Fruit fly (Drosophila melanogaster) whole organism, embryonic: ENCODE data around the gene mAChR-C.

ENCODE experiments used
- Abd-B ChIP-seq: fragments of 200-800 bp; sonication (Bioruptor generic); optimal IDR thresholded peaks from 2 replicates; lab custom pipeline; 2018; ENCODE audit warnings: missing biosample characterization, mild to moderate bottlenecking, missing genetic modification characterization, moderate library complexity
- Atf3 ChIP-seq: fragments of 200-800 bp; sonication (Bioruptor generic); optimal IDR thresholded peaks from 3 replicates; lab custom pipeline; 2016; ENCODE audit warnings: missing biosample characterization, missing genetic modification characterization
- Awh ChIP-seq: fragments of 200-800 bp; sonication (Bioruptor generic); IDR thresholded peaks from 2 replicates; pipeline ENCODE4, ENCODE4 v1.3.6; 2022; ENCODE audit warnings: missing biosample characterization, missing genetic modification characterization
- CG11723 ChIP-seq: fragments of 200-800 bp; sonication (Bioruptor generic); optimal IDR thresholded peaks from 2 replicates; lab custom pipeline; 2017; ENCODE audit warnings: missing biosample characterization, mild to moderate bottlenecking, missing genetic modification characterization
- CG12219 ChIP-seq: fragments of 200-800 bp; sonication (Bioruptor generic); optimal IDR thresholded peaks from 3 replicates; lab custom pipeline; 2018; ENCODE audit warnings: missing biosample characterization, mild to moderate bottlenecking, missing genetic modification characterization
- CG12391 ChIP-seq: fragments of 200-800 bp; sonication (Bioruptor generic); optimal IDR thresholded peaks from 3 replicates; lab custom pipeline; 2018; ENCODE audit warnings: missing biosample characterization, mild to moderate bottlenecking, missing genetic modification characterization, moderate library complexity
- CG12942 ChIP-seq: fragments of 200-800 bp; sonication (Bioruptor generic); optimal IDR thresholded peaks from 3 replicates; lab custom pipeline; 2016; ENCODE audit warnings: missing biosample characterization, missing genetic modification characterization
- CG13296 ChIP-seq: fragments of 200-800 bp; sonication (Bioruptor generic); optimal IDR thresholded peaks from 3 replicates; lab custom pipeline; 2018; ENCODE audit warnings: missing biosample characterization, mild to moderate bottlenecking, missing genetic modification characterization
- CG1603 ChIP-seq: fragments of 200-800 bp; sonication (Bioruptor generic); optimal IDR thresholded peaks from 2 replicates; lab custom pipeline; 2019; ENCODE audit warnings: missing biosample characterization, mild to moderate bottlenecking, missing genetic modification characterization, moderate library complexity
- CG16863 ChIP-seq: fragments of 200-800 bp; sonication (Bioruptor generic); optimal IDR thresholded peaks from 3 replicates; lab custom pipeline; 2016; ENCODE audit warnings: missing biosample characterization, missing genetic modification characterization
- CG33213 ChIP-seq: fragments of 200-800 bp; sonication (Bioruptor generic); optimal IDR thresholded peaks from 3 replicates; lab custom pipeline; 2016; ENCODE audit warnings: missing biosample characterization, missing genetic modification characterization
- CG3407 ChIP-seq: fragments of 200-800 bp; sonication (Bioruptor generic); optimal IDR thresholded peaks from 2 replicates; lab custom pipeline; 2018; ENCODE audit warnings: missing biosample characterization, mild to moderate bottlenecking, missing genetic modification characterization
- CG3726 ChIP-seq: fragments of 200-800 bp; sonication (Bioruptor generic); IDR thresholded peaks from 3 replicates; pipeline ENCODE4, ENCODE4 v1.3.6; 2022; ENCODE audit warnings: missing biosample characterization, missing genetic modification characterization
- CG3847 ChIP-seq: fragments of 200-800 bp; sonication (Bioruptor generic); IDR thresholded peaks from 2 replicates; pipeline ENCODE4 v1.3.6; 2022; ENCODE audit warnings: missing biosample characterization, missing genetic modification characterization
- CG42726 ChIP-seq: fragments of 200-800 bp; sonication (Bioruptor generic); IDR thresholded peaks from 2 replicates; pipeline ENCODE4 v1.3.6; 2022; ENCODE audit warnings: missing biosample characterization, missing genetic modification characterization; ENCODE audit not compliant: partially characterized antibody
- CG4854 ChIP-seq: fragments of 200-800 bp; sonication (Bioruptor generic); optimal IDR thresholded peaks from 2 replicates; lab custom pipeline; 2016; ENCODE audit warnings: missing biosample characterization, missing genetic modification characterization, inconsistent platforms
- CG6854 ChIP-seq: fragments of 200-800 bp; sonication (Bioruptor generic); optimal IDR thresholded peaks from 3 replicates; lab custom pipeline; 2017; ENCODE audit warnings: missing biosample characterization, mild to moderate bottlenecking, missing genetic modification characterization
- CG7745 ChIP-seq: fragments of 200-800 bp; sonication (Bioruptor generic); optimal IDR thresholded peaks from 2 replicates; lab custom pipeline; 2018; ENCODE audit warnings: missing biosample characterization, mild to moderate bottlenecking, missing genetic modification characterization, moderate library complexity
- CG8359 ChIP-seq: fragments of 200-800 bp; sonication (Bioruptor generic); optimal IDR thresholded peaks from 2 replicates; lab custom pipeline; 2017; ENCODE audit warnings: missing biosample characterization, mild to moderate bottlenecking, missing genetic modification characterization, borderline replicate concordance
- CG8765 ChIP-seq: fragments of 200-800 bp; sonication (Bioruptor generic); IDR thresholded peaks from 2 replicates; pipeline ENCODE4 v1.3.6; 2022; ENCODE audit warnings: missing biosample characterization, missing genetic modification characterization
- Hr78 ChIP-seq, 2 experiments: fragments of 200-800 bp in 1 of 2; fragments of >200 bp in 1 of 2; sonication (Bioruptor generic) in 1 of 2; optimal IDR thresholded peaks; 2 replicates each; lab custom pipeline; 2017 to 2019; ENCODE audit warnings: missing biosample characterization in 2 of 2, missing genetic modification characterization in 2 of 2, mild to moderate bottlenecking in 1 of 2, moderate library complexity in 1 of 2
- MBD-R2 ChIP-seq: fragments of 200-800 bp; sonication (Bioruptor generic); IDR thresholded peaks from 2 replicates; pipeline ENCODE4 v1.3.6; 2022; ENCODE audit warnings: missing biosample characterization, missing genetic modification characterization
- MESR4 ChIP-seq: fragments of 200-800 bp; sonication (Bioruptor generic); optimal IDR thresholded peaks from 2 replicates; lab custom pipeline; 2018; ENCODE audit warnings: missing biosample characterization, mild to moderate bottlenecking, missing genetic modification characterization, moderate library complexity
- NC2β ChIP-seq: fragments of 200-800 bp; sonication (Bioruptor generic); optimal IDR thresholded peaks from 2 replicates; lab custom pipeline; 2016; ENCODE audit warnings: missing biosample characterization, missing genetic modification characterization
- Oaz ChIP-seq: fragments of 200-800 bp; sonication (Bioruptor generic); IDR thresholded peaks from 2 replicates; pipeline ENCODE4 v1.3.6; 2022; ENCODE audit warnings: missing biosample characterization, missing genetic modification characterization
- Opbp ChIP-seq: fragments of 200-800 bp; sonication (Bioruptor generic); IDR thresholded peaks from 3 replicates; pipeline ENCODE4 v1.3.6; 2022; ENCODE audit warnings: missing biosample characterization, missing genetic modification characterization; ENCODE audit not compliant: partially characterized antibody
- Optix ChIP-seq: fragments of 200-800 bp; sonication (Bioruptor generic); IDR thresholded peaks from 3 replicates; pipeline ENCODE4 v1.3.6; 2022; ENCODE audit warnings: missing biosample characterization, missing genetic modification characterization
- PHDP ChIP-seq: fragments of 200-800 bp; sonication (Bioruptor generic); optimal IDR thresholded peaks from 3 replicates; lab custom pipeline; 2018; ENCODE audit warnings: missing biosample characterization, mild to moderate bottlenecking, missing genetic modification characterization, moderate library complexity
- Rfx ChIP-seq: fragments of 200-800 bp; sonication (Bioruptor generic); IDR thresholded peaks from 2 replicates; pipeline ENCODE4 v1.3.6; 2022; ENCODE audit warnings: missing biosample characterization, missing genetic modification characterization
- Sox102F ChIP-seq: fragments of 200-800 bp; sonication (Bioruptor generic); optimal IDR thresholded peaks from 2 replicates; lab custom pipeline; 2018; ENCODE audit warnings: missing biosample characterization, mild to moderate bottlenecking, missing genetic modification characterization, moderate library complexity
- bowl ChIP-seq: fragments of 200-800 bp; sonication (Bioruptor generic); IDR thresholded peaks from 2 replicates; pipeline ENCODE4 v1.3.6; 2022; ENCODE audit warnings: missing biosample characterization, missing genetic modification characterization
- cato ChIP-seq: fragments of 200-800 bp; sonication (Bioruptor generic); optimal IDR thresholded peaks from 2 replicates; lab custom pipeline; 2016; ENCODE audit warnings: missing biosample characterization, missing genetic modification characterization, borderline replicate concordance
- chn ChIP-seq: fragments of 200-800 bp; sonication (Bioruptor generic); optimal IDR thresholded peaks from 2 replicates; lab custom pipeline; 2016; ENCODE audit warnings: missing biosample characterization, missing genetic modification characterization
- dan ChIP-seq: fragments of 200-800 bp; sonication (Bioruptor generic); IDR thresholded peaks from 2 replicates; pipeline ENCODE4 v1.3.6; 2022; ENCODE audit warnings: missing biosample characterization, missing genetic modification characterization
- disco-r ChIP-seq: fragments of 200-800 bp; sonication (Bioruptor generic); optimal IDR thresholded peaks from 2 replicates; lab custom pipeline; 2016; ENCODE audit warnings: missing biosample characterization, missing genetic modification characterization
- emc ChIP-seq: fragments of 200-800 bp; sonication (Bioruptor generic); optimal IDR thresholded peaks from 2 replicates; lab custom pipeline; 2016; ENCODE audit warnings: missing biosample characterization, missing genetic modification characterization
- fu2 ChIP-seq: fragments of 200-800 bp; sonication (Bioruptor generic); optimal IDR thresholded peaks from 2 replicates; lab custom pipeline; 2016; ENCODE audit warnings: missing biosample characterization, missing genetic modification characterization
- grn ChIP-seq: fragments of 200-800 bp; sonication (Bioruptor generic); optimal IDR thresholded peaks from 3 replicates; lab custom pipeline; 2017; ENCODE audit warnings: missing biosample characterization, missing genetic modification characterization
- hkb ChIP-seq, 2 experiments: fragments of 200-800 bp in 1 of 2; fragments of >200 bp in 1 of 2; sonication (Bioruptor generic) in 1 of 2; IDR thresholded peaks in 1 of 2; optimal IDR thresholded peaks in 1 of 2; 2 replicates each; pipeline versions ENCODE4 v1.3.6 to Lab custom; 2017 to 2022; ENCODE audit warnings: missing biosample characterization in 1 of 2, missing genetic modification characterization in 1 of 2
- lab ChIP-seq: fragments of 200-800 bp; sonication (Bioruptor generic); optimal IDR thresholded peaks from 3 replicates; lab custom pipeline; 2017; ENCODE audit warnings: missing biosample characterization, missing genetic modification characterization, mild to moderate bottlenecking, moderate library complexity, missing genetic modification reagents
- lmd ChIP-seq: fragments of 200-800 bp; sonication (Bioruptor generic); IDR thresholded peaks from 2 replicates; pipeline ENCODE4 v1.3.6; 2022; ENCODE audit warnings: missing biosample characterization, missing genetic modification characterization
- nerfin-2 ChIP-seq: fragments of 200-800 bp; sonication (Bioruptor generic); IDR thresholded peaks from 2 replicates; pipeline ENCODE4 v1.3.6; 2022; ENCODE audit warnings: missing biosample characterization, missing genetic modification characterization; ENCODE audit not compliant: partially characterized antibody
- pros ChIP-seq: fragments of 200-800 bp; sonication (Bioruptor generic); optimal IDR thresholded peaks from 3 replicates; lab custom pipeline; 2019; ENCODE audit warnings: missing biosample characterization, mild to moderate bottlenecking, missing genetic modification characterization, moderate library complexity
- pzg ChIP-seq: fragments of 200-800 bp; sonication (Bioruptor generic); optimal IDR thresholded peaks from 3 replicates; lab custom pipeline; 2018; ENCODE audit warnings: missing biosample characterization, mild to moderate bottlenecking, missing genetic modification characterization, moderate library complexity
- run ChIP-seq: fragments of 200-800 bp; sonication (Bioruptor generic); optimal IDR thresholded peaks from 3 replicates; lab custom pipeline; 2018; ENCODE audit warnings: missing biosample characterization, mild to moderate bottlenecking, missing genetic modification characterization
- sens ChIP-seq: fragments of 200-800 bp; sonication (Bioruptor generic); peaks from one replicate; lab custom pipeline; 2016; ENCODE audit warnings: missing biosample characterization, missing genetic modification characterization
- sens-2 ChIP-seq: fragments of 200-800 bp; sonication (Bioruptor generic); IDR thresholded peaks from 2 replicates; pipeline ENCODE4 v1.3.6; 2022; ENCODE audit warnings: missing biosample characterization, missing genetic modification characterization
- vfl ChIP-seq: fragments of 200-800 bp; sonication (Bioruptor generic); optimal IDR thresholded peaks from 2 replicates; lab custom pipeline; 2016; ENCODE audit warnings: missing biosample characterization, missing genetic modification characterization

Gene mAChR-C

dm6 chrX:6863289-6863938 is 30.9 kb upstream of the mAChR-C start, which contains the start of gene CG43736 (continued):
- TF ChIP-seq lab: peak; percentile 98
- peak; percentile 80 for TF ChIP-seq Atf3 (GFP tag; lab: Kevin White, UChicago)
- peak; percentile 89 for TF ChIP-seq fu2
- peak; percentile 91 for TF ChIP-seq CG3407 (GFP tag; lab: Kevin White, UChicago)
- no peak for TF ChIP-seq hkb (optimal IDR thresholded peaks at IDR 0.05; lab: Kevin White, UChicago)
- TF ChIP-seq hkb (GFP tag; IDR thresholded peaks at IDR 0.05; lab: Robert Waterston, UW): peak; percentile 87
- peak; percentile 93 for TF ChIP-seq run (tag; lab: Kevin White, UChicago)
- no peak for TF ChIP-seq CG7745
- TF ChIP-seq pros: no peak
- peak; percentile 59; the same call in 1 of the 2 replicates for TF ChIP-seq sens-2 (GFP tag; lab: Robert Waterston, UW)
- no peak for TF ChIP-seq bowl (GFP tag; lab: Robert Waterston, UW)
- TF ChIP-seq Hr78 (GFP tag; optimal IDR thresholded peaks at IDR 0.05; lab: Kevin White, UChicago): peak in 1 of 2 experiments; percentile 98
- TF ChIP-seq CG42726 (GFP tag; lab: Robert Waterston, UW): no peak
- TF ChIP-seq CG8359 (GFP tag; lab: Kevin White, UChicago): peak; percentile 87
- peak; percentile 7 for TF ChIP-seq pzg (GFP tag; lab: Kevin White, UChicago)
- TF ChIP-seq dan (GFP tag; lab: Robert Waterston, UW): no peak; the same call in 1 of the 2 replicates
- peak; percentile 94 for TF ChIP-seq CG6854
- TF ChIP-seq CG3726 (GFP tag; lab: Robert Waterston, UW): peak; percentile 77; the same call in 2 of the 3 replicates
- TF ChIP-seq CG13296 (GFP tag; lab: Kevin White, UChicago): peak; percentile 97
- peak; percentile 76 for TF ChIP-seq CG33213
- TF ChIP-seq MBD-R2 (GFP tag; lab: Robert Waterston, UW): peak; percentile 32; the same call in 1 of the 2 replicates
- peak; percentile 28 for TF ChIP-seq grn
- no peak; the same call in 2 of the 3 replicates for TF ChIP-seq Optix (GFP tag; lab: Robert Waterston, UW)
- peak; percentile 87 for TF ChIP-seq cato (GFP tag; lab: Kevin White, UChicago)
- TF ChIP-seq Awh (GFP tag; lab: Robert Waterston, UW): peak; percentile 84; the same call in 1 of the 2 replicates
- TF ChIP-seq sens (GFP tag; lab: Kevin White, UChicago): peak; percentile 99
- peak; percentile 85 for TF ChIP-seq vfl (GFP tag; lab: Kevin White, UChicago)
- peak; percentile 92 for TF ChIP-seq chn (GFP tag; lab: Kevin White, UChicago)
- TF ChIP-seq MESR4 (GFP tag; lab: Kevin White, UChicago): peak; percentile 43
- peak; percentile 83 for TF ChIP-seq Oaz (GFP tag; lab: Robert Waterston, UW)
- TF ChIP-seq CG12391 (tag; lab: Kevin White, UChicago): peak; percentile 97
- TF ChIP-seq Sox102F (GFP tag; lab: Kevin White, UChicago): peak; percentile 98
- peak; percentile 96 for TF ChIP-seq Abd-B (GFP tag; lab: Kevin White, UChicago)
- TF ChIP-seq lmd (GFP tag; lab: Robert Waterston, UW): peak; percentile 95
- peak; percentile 91 for TF ChIP-seq CG11723
- peak; percentile 92 for TF ChIP-seq CG1603
- no peak for TF ChIP-seq nerfin-2 (GFP tag; lab: Robert Waterston, UW)
- peak; percentile 97 for TF ChIP-seq PHDP
- peak; percentile 91 for TF ChIP-seq CG12942 (GFP tag; lab: Kevin White, UChicago)
- TF ChIP-seq Opbp (GFP tag; lab: Robert Waterston, UW): no peak
- TF ChIP-seq CG12219: peak; percentile 95
- TF ChIP-seq NC2β: peak; percentile 87
- peak; percentile 87 for TF ChIP-seq disco-r (GFP tag; lab: Kevin White, UChicago)
- TF ChIP-seq CG16863 (GFP tag; lab: Kevin White, UChicago): peak; percentile 91
- TF ChIP-seq emc (GFP tag; lab: Kevin White, UChicago): peak; percentile 87
- peak; percentile 92 for TF ChIP-seq Rfx (GFP tag; lab: Robert Waterston, UW)
- peak; percentile 82 for TF ChIP-seq CG4854 (GFP tag; lab: Kevin White, UChicago)
- TF ChIP-seq CG3847 (GFP tag; lab: Robert Waterston, UW): peak; percentile 92
- TF ChIP-seq CG8765: peak; percentile 41; the same call in 1 of the 2 replicates
